Fruit fly (Drosophila melanogaster) whole organism, wandering third instar larva: ENCODE measurements around the gene CG4743.

Experiments used
- Abd-B ChIP-seq: fragments of >200 bp; optimal IDR thresholded peaks from 2 replicates; lab custom pipeline; 2017; ENCODE audit warnings: missing biosample characterization, missing genetic modification characterization
- CG32264 ChIP-seq: fragments of 200-800 bp; sonication (Bioruptor generic); optimal IDR thresholded peaks from 2 replicates; lab custom pipeline; 2016; ENCODE audit warnings: missing biosample characterization, missing genetic modification characterization
- CG9705 ChIP-seq: fragments of 200-800 bp; sonication (Bioruptor generic); optimal IDR thresholded peaks from 2 replicates; lab custom pipeline; 2018; ENCODE audit warnings: missing biosample characterization, mild to moderate bottlenecking, missing genetic modification characterization
- CrebA ChIP-seq: fragments of 200-800 bp; sonication (Bioruptor generic); optimal IDR thresholded peaks from 2 replicates; lab custom pipeline; 2016; ENCODE audit warnings: missing biosample characterization, mild to moderate bottlenecking, missing genetic modification characterization, borderline replicate concordance
- Dfd ChIP-seq: fragments of >200 bp; optimal IDR thresholded peaks from 2 replicates; lab custom pipeline; 2017; ENCODE audit warnings: missing biosample characterization, missing genetic modification characterization
- Dif ChIP-seq: fragments of 200-275, 200-300 bp; sonication (Bioruptor generic); optimal IDR thresholded peaks from 2 replicates; lab custom pipeline; 2018; ENCODE audit warnings: missing biosample characterization, missing genetic modification characterization; ENCODE audit not compliant: partially characterized antibody
- GATAd ChIP-seq: sonication (Bioruptor generic); optimal IDR thresholded peaks from 2 replicates; lab custom pipeline; 2016; ENCODE audit warnings: missing biosample characterization, missing genetic modification characterization
- HLH106 ChIP-seq: fragments of 200-800 bp; optimal IDR thresholded peaks from 3 replicates; lab custom pipeline; 2019; ENCODE audit warnings: missing biosample characterization, mild to moderate bottlenecking, missing genetic modification characterization, moderate library complexity
- Hnf4 ChIP-seq: fragments of 200-800 bp; sonication (Bioruptor generic); optimal IDR thresholded peaks from 2 replicates; lab custom pipeline; 2016; ENCODE audit warnings: missing biosample characterization, mild to moderate bottlenecking, missing genetic modification characterization
- Hr78 ChIP-seq: fragments of >200 bp; optimal IDR thresholded peaks from 2 replicates; lab custom pipeline; 2017; ENCODE audit warnings: missing biosample characterization, missing genetic modification characterization
- Hr83 ChIP-seq: fragments of 200-300 bp; sonication (Bioruptor generic); optimal IDR thresholded peaks from 2 replicates; lab custom pipeline; 2016; ENCODE audit warnings: missing biosample characterization, mild to moderate bottlenecking, missing genetic modification characterization, moderate library complexity; ENCODE audit not compliant: poor library complexity, severe bottlenecking
- Jra ChIP-seq: sonication (Bioruptor generic); optimal IDR thresholded peaks from 2 replicates; lab custom pipeline; 2016; ENCODE audit warnings: missing biosample characterization, missing genetic modification characterization
- Mio ChIP-seq: sonication (Bioruptor generic); optimal IDR thresholded peaks from 2 replicates; lab custom pipeline; 2016; ENCODE audit warnings: missing biosample characterization, missing genetic modification characterization
- Myc ChIP-seq: fragments of >200 bp; optimal IDR thresholded peaks from 2 replicates; lab custom pipeline; 2017
- N ChIP-seq: fragments of >200 bp; optimal IDR thresholded peaks from 2 replicates; lab custom pipeline; 2018; ENCODE audit warnings: missing biosample characterization, missing external identifiers, missing genetic modification characterization
- OdsH ChIP-seq: fragments of 200-800 bp; sonication (Bioruptor generic); optimal IDR thresholded peaks from 2 replicates; lab custom pipeline; 2016; ENCODE audit warnings: missing biosample characterization, mild to moderate bottlenecking, missing genetic modification characterization
- Rel ChIP-seq, 2 experiments: fragments of 200-800 bp; sonication (Bioruptor generic) in 1 of 2; optimal IDR thresholded peaks; 2 replicates in 1 of 2; 3 replicates in 1 of 2; lab custom pipeline; 2016 to 2019; ENCODE audit warnings: mild to moderate bottlenecking in 2 of 2, missing biosample characterization in 2 of 2, missing genetic modification characterization in 2 of 2, moderate library complexity in 1 of 2
- Sp1 ChIP-seq: fragments of 200-800 bp; sonication (Bioruptor generic); optimal IDR thresholded peaks from 3 replicates; lab custom pipeline; 2019; ENCODE audit warnings: missing biosample characterization, mild to moderate bottlenecking, missing genetic modification characterization, moderate library complexity
- Vsx2 ChIP-seq: fragments of 200-300, 225-300 bp; sonication (Bioruptor generic); optimal IDR thresholded peaks from 2 replicates; lab custom pipeline; 2018; ENCODE audit warnings: missing biosample characterization, missing genetic modification characterization; ENCODE audit not compliant: partially characterized antibody
- br ChIP-seq: fragments of 200-800 bp; sonication (Bioruptor generic); optimal IDR thresholded peaks from 2 replicates; lab custom pipeline; 2016; ENCODE audit warnings: missing biosample characterization, missing genetic modification characterization
- brk ChIP-seq: fragments of 200-800 bp; sonication (Bioruptor generic); optimal IDR thresholded peaks from 2 replicates; lab custom pipeline; 2016; ENCODE audit warnings: missing biosample characterization, mild to moderate bottlenecking, missing genetic modification characterization
- dl ChIP-seq, 2 experiments: fragments of 175-275, 200-275 bp in 1 of 2; fragments of 200-275 bp in 1 of 2; sonication (Bioruptor generic); optimal IDR thresholded peaks; lab custom pipeline; 2018; ENCODE audit warnings: mild to moderate bottlenecking in 2 of 2, missing biosample characterization in 2 of 2, missing genetic modification characterization in 2 of 2, moderate library complexity in 2 of 2; ENCODE audit not compliant: partially characterized antibody in 2 of 2, insufficient read depth in 1 of 2
- dmrt93B ChIP-seq: fragments of 200-800 bp; sonication (Bioruptor generic); optimal IDR thresholded peaks from 2 replicates; lab custom pipeline; 2018; ENCODE audit warnings: missing biosample characterization, mild to moderate bottlenecking, missing genetic modification characterization
- dsf ChIP-seq: sonication (Bioruptor generic); optimal IDR thresholded peaks from 2 replicates; lab custom pipeline; 2016; ENCODE audit warnings: missing biosample characterization, missing genetic modification characterization, borderline replicate concordance
- ey ChIP-seq: fragments of 200-800 bp; sonication (Bioruptor generic); optimal IDR thresholded peaks from 2 replicates; lab custom pipeline; 2016; ENCODE audit warnings: missing biosample characterization, missing genetic modification characterization
- foxo ChIP-seq, 2 experiments: fragments of 200-800 bp; sonication (Bioruptor generic); optimal IDR thresholded peaks; 2 replicates in 1 of 2; 3 replicates in 1 of 2; lab custom pipeline; 2016 to 2017; ENCODE audit warnings: missing biosample characterization in 2 of 2, missing genetic modification characterization in 2 of 2
- fru ChIP-seq: fragments of 200-800 bp; sonication (Bioruptor generic); optimal IDR thresholded peaks from 3 replicates; lab custom pipeline; 2016; ENCODE audit warnings: missing biosample characterization, mild to moderate bottlenecking, missing genetic modification characterization
- h ChIP-seq: fragments of 200-800 bp; sonication (Bioruptor generic); optimal IDR thresholded peaks from 3 replicates; lab custom pipeline; 2016; ENCODE audit warnings: missing biosample characterization, mild to moderate bottlenecking, missing genetic modification characterization
- jim ChIP-seq: fragments of 175-275, 200-325 bp; sonication (Bioruptor generic); optimal IDR thresholded peaks from 2 replicates; lab custom pipeline; 2016; ENCODE audit warnings: missing biosample characterization, mild to moderate bottlenecking, missing genetic modification characterization
- lola ChIP-seq: fragments of >200 bp; optimal IDR thresholded peaks from 2 replicates; lab custom pipeline; 2017; ENCODE audit warnings: missing biosample characterization, missing genetic modification characterization
- pan ChIP-seq: fragments of >200 bp; optimal IDR thresholded peaks from 2 replicates; lab custom pipeline; 2017
- psq ChIP-seq: fragments of 200-800 bp; sonication (Bioruptor generic); optimal IDR thresholded peaks from 3 replicates; lab custom pipeline; 2017; ENCODE audit warnings: missing biosample characterization, mild to moderate bottlenecking, missing genetic modification characterization, moderate library complexity
- rgr ChIP-seq: fragments of 200-800 bp; sonication (Bioruptor generic); optimal IDR thresholded peaks from 3 replicates; lab custom pipeline; 2016; ENCODE audit warnings: missing biosample characterization, mild to moderate bottlenecking, missing genetic modification characterization
- sage ChIP-seq: fragments of 200-800 bp; sonication (Bioruptor generic); optimal IDR thresholded peaks from 2 replicates; lab custom pipeline; 2016; ENCODE audit warnings: missing biosample characterization, mild to moderate bottlenecking, missing genetic modification characterization
- sv ChIP-seq: fragments of 200-800 bp; sonication (Bioruptor generic); optimal IDR thresholded peaks from 3 replicates; lab custom pipeline; 2016; ENCODE audit warnings: missing biosample characterization, missing genetic modification characterization
- tai ChIP-seq: sonication (Bioruptor generic); optimal IDR thresholded peaks from 2 replicates; lab custom pipeline; 2016; ENCODE audit warnings: missing biosample characterization, missing genetic modification characterization
- usp ChIP-seq: fragments of >200 bp; optimal IDR thresholded peaks from 2 replicates; lab custom pipeline; 2017; ENCODE audit warnings: missing biosample characterization, missing genetic modification characterization
- woc ChIP-seq: sonication (Bioruptor generic); optimal IDR thresholded peaks from 2 replicates; lab custom pipeline; 2016; ENCODE audit warnings: missing biosample characterization, mild to moderate bottlenecking, missing genetic modification characterization

Gene CG4743

dm6 chr3R:25646882-25647518, 33.4 kb downstream of the CG4743 start (continued):
- peak; percentile 90 for TF ChIP-seq dmrt93B (GFP tag; lab: Kevin White, UChicago)
- peak; percentile 74 for TF ChIP-seq GATAd (GFP tag; lab: Kevin White, UChicago)
- peak; percentile 91 for TF ChIP-seq Hnf4 (GFP tag; lab: Kevin White, UChicago)
- TF ChIP-seq Mio (GFP tag; lab: Kevin White, UChicago): peak; percentile 67
- peak; percentile 96 for TF ChIP-seq h (GFP tag; lab: Kevin White, UChicago)
- peak; percentile 46 for TF ChIP-seq Dif (GFP tag; lab: Kevin White, UChicago)
- TF ChIP-seq, all 38 proteins: peak for 30

- TF ChIP-seq Dif (GFP tag; lab: Kevin White, UChicago) (no peak), Hr78 (no peak), Dfd (GFP tag; lab: Kevin White, UChicago) (no peak), Vsx2 (GFP tag; lab: Kevin White, UChicago) (no peak), Hr83 (GFP tag; lab: Kevin White, UChicago) (no peak), OdsH (GFP tag; lab: Kevin White, UChicago) (no peak)
Observed at dm6 chr3R:25644172-25644571, 36.2 kb downstream of the CG4743 start.

- no peak for TF ChIP-seq jim (GFP tag; lab: Kevin White, UChicago)
- no peak for TF ChIP-seq Hr83 (GFP tag; lab: Kevin White, UChicago)
- no peak for TF ChIP-seq sv (GFP tag; lab: Kevin White, UChicago)
- TF ChIP-seq ey (GFP tag; lab: Kevin White, UChicago): peak; percentile 91
- TF ChIP-seq Abd-B (GFP tag; lab: Kevin White, UChicago): no peak
- peak; percentile 93 for TF ChIP-seq OdsH (GFP tag; lab: Kevin White, UChicago)
- peak; percentile 93 for TF ChIP-seq brk (GFP tag; lab: Kevin White, UChicago)
- peak; percentile 93 for TF ChIP-seq rgr (GFP tag; lab: Kevin White, UChicago)
- TF ChIP-seq GATAd (GFP tag; lab: Kevin White, UChicago): no peak
- no peak for TF ChIP-seq Myc (lab: Kevin White, UChicago)
- TF ChIP-seq N: no peak
- peak; percentile 88 for TF ChIP-seq CG9705 (GFP tag; lab: Kevin White, UChicago)
- TF ChIP-seq Jra (GFP tag; lab: Kevin White, UChicago): peak; percentile 88
- no peak for TF ChIP-seq Hr78
- peak; percentile 89 for TF ChIP-seq CrebA
- TF ChIP-seq lola (GFP tag; lab: Kevin White, UChicago): no peak
- no peak for TF ChIP-seq usp (GFP tag; lab: Kevin White, UChicago)
- peak; percentile 55 to 97 for TF ChIP-seq foxo (GFP tag; optimal IDR thresholded peaks at IDR 0.05; lab: Kevin White, UChicago)
- peak; percentile 97 for TF ChIP-seq fru (GFP tag; lab: Kevin White, UChicago)
- no peak for TF ChIP-seq Dif (GFP tag; lab: Kevin White, UChicago)
- peak; percentile 97 for TF ChIP-seq h (GFP tag; lab: Kevin White, UChicago)
- peak; percentile 90 for TF ChIP-seq Rel (GFP tag; optimal IDR thresholded peaks at IDR 0.05; lab: Kevin White, UChicago)
- TF ChIP-seq Rel (tag; optimal IDR thresholded peaks at IDR 0.05; lab: Kevin White, UChicago): peak; percentile 83
- TF ChIP-seq Dfd (GFP tag; lab: Kevin White, UChicago): no peak
- TF ChIP-seq tai: peak; percentile 84
- peak; percentile 89 for TF ChIP-seq sage (GFP tag; lab: Kevin White, UChicago)
- TF ChIP-seq pan: no peak
- TF ChIP-seq psq: peak; percentile 91
- TF ChIP-seq dsf (GFP tag; lab: Kevin White, UChicago): peak; percentile 58
- TF ChIP-seq dl (GFP tag; optimal IDR thresholded peaks at IDR 0.05; lab: Kevin White, UChicago; ENCODE audit: insufficient read depth in 1 of 2, partially characterized antibody in 2 of 2): no peak
- peak; percentile 93 for TF ChIP-seq Hnf4 (GFP tag; lab: Kevin White, UChicago)
- TF ChIP-seq Sp1 (GFP tag; lab: Kevin White, UChicago): peak; percentile 96
- no peak for TF ChIP-seq Vsx2 (GFP tag; lab: Kevin White, UChicago)
- peak; percentile 95 for TF ChIP-seq br (GFP tag; lab: Kevin White, UChicago)
- TF ChIP-seq HLH106: peak; percentile 96
- peak; percentile 92 for TF ChIP-seq woc
- peak; percentile 87 for TF ChIP-seq dmrt93B (GFP tag; lab: Kevin White, UChicago)
- peak; percentile 82 for TF ChIP-seq CG32264 (GFP tag; lab: Kevin White, UChicago)
- TF ChIP-seq Mio (GFP tag; lab: Kevin White, UChicago): peak; percentile 32
Observed at dm6 chr3R:25640463-25640862, 39.9 kb downstream of the CG4743 start.
